Worm (Caenorhabditis elegans): Measurements from ENCODE around the gene W03F9.9.

Gene W03F9.9

ce11 chrV:145694-146093 lies 7.0 kb downstream of the W03F9.9 start:
- no peak for TF ChIP-seq unc-62 (GFP tag; optimal IDR thresholded peaks at IDR 0.05)

- TF ChIP-seq unc-62 (GFP tag; optimal IDR thresholded peaks at IDR 0.05): no peak
These were observed 11.4 kb downstream of the W03F9.9 start for ce11 chrV:150059-150458.

ce11 chrV:151310-151709 lies 12.6 kb downstream of the W03F9.9 start, which contains the start of gene W03F9.4:
W03F9.4 (minus strand) TSS chrV:151388.
- TF ChIP-seq unc-62 (GFP tag; optimal IDR thresholded peaks at IDR 0.05): no peak

- TF ChIP-seq unc-62 (GFP tag; optimal IDR thresholded peaks at IDR 0.05): no peak
These were observed 13.5 kb downstream of the W03F9.9 start for ce11 chrV:152156-152555.

- no peak for TF ChIP-seq unc-62 (GFP tag; optimal IDR thresholded peaks at IDR 0.05)
These were observed 15.2 kb downstream of the W03F9.9 start for ce11 chrV:153867-154266.

ce11 chrV:155215-155614 lies 16.5 kb downstream of the W03F9.9 start:
- no peak for TF ChIP-seq unc-62 (GFP tag; optimal IDR thresholded peaks at IDR 0.05)

ce11 chrV:156044-156869 lies 17.6 kb downstream of the W03F9.9 start, which contains the start of gene ttb-1:
ttb-1 (plus strand) TSS chrV:156819.
- no peak for TF ChIP-seq unc-62 (GFP tag; optimal IDR thresholded peaks at IDR 0.05)

- TF ChIP-seq unc-62 (GFP tag; optimal IDR thresholded peaks at IDR 0.05): no peak
These were observed 28.0 kb downstream of the W03F9.9 start, which contains the start of gene Y108G3AL.2 for ce11 chrV:166687-167086. Y108G3AL.2 (plus strand) TSS chrV:166987.

ce11 chrV:172110-172509 lies 33.4 kb downstream of the W03F9.9 start, which contains the start of gene cfap-36:
cfap-36 (minus strand) TSS chrV:172210.
- TF ChIP-seq unc-62 (GFP tag; optimal IDR thresholded peaks at IDR 0.05): no peak

ce11 chrV:173437-173836 lies 34.7 kb downstream of the W03F9.9 start:
- TF ChIP-seq unc-62 (GFP tag; optimal IDR thresholded peaks at IDR 0.05): no peak

ce11 chrV:174520-174919 lies 35.8 kb downstream of the W03F9.9 start:
- TF ChIP-seq unc-62 (GFP tag; optimal IDR thresholded peaks at IDR 0.05): no peak

- TF ChIP-seq unc-62 (GFP tag; optimal IDR thresholded peaks at IDR 0.05): no peak
These were observed 38.3 kb downstream of the W03F9.9 start, which contains the start of gene cul-3 for ce11 chrV:176870-177467. cul-3 (plus strand) TSS chrV:177417.

ce11 chrV:185124-185523 lies 46.4 kb downstream of the W03F9.9 start:
- no peak for TF ChIP-seq unc-62 (GFP tag; optimal IDR thresholded peaks at IDR 0.05)

- TF ChIP-seq unc-62 (GFP tag; optimal IDR thresholded peaks at IDR 0.05): no peak
These were observed 47.1 kb downstream of the W03F9.9 start, which contains the start of gene arid-1 for ce11 chrV:185694-186217. arid-1 (plus strand) TSS chrV:186167.

- TF ChIP-seq unc-62 (GFP tag; optimal IDR thresholded peaks at IDR 0.05): no peak
These were observed 50.7 kb downstream of the W03F9.9 start for ce11 chrV:189436-189835.
